Worm (Caenorhabditis elegans): ENCODE measurements around the gene Y48A5A.1.

Y48A5A.1 gene

ce11 chrIV:1972271-1972670 is 7.0 kb downstream of the Y48A5A.1 start, which contains the start of gene Y76B12C.4:
TSS of gene Y76B12C.4 (minus strand) at chrIV:1972371.
- no peak for TF ChIP-seq ets-5 (GFP tag; IDR thresholded peaks at IDR 0.05)
- no peak for TF ChIP-seq mdl-1 (tag; optimal IDR thresholded peaks at IDR 0.05)
- TF ChIP-seq nhr-85 (tag): no peak
- TF ChIP-seq ceh-63 (GFP tag; optimal IDR thresholded peaks at IDR 0.05): no peak
- no peak for TF ChIP-seq aha-1 (tag; optimal IDR thresholded peaks at IDR 0.05)
- TF ChIP-seq egl-27 (tag; optimal IDR thresholded peaks at IDR 0.05): no peak
- TF ChIP-seq C16A3.4 (tag; optimal IDR thresholded peaks at IDR 0.05): no peak
- no peak for TF ChIP-seq nhr-11 (tag; optimal IDR thresholded peaks at IDR 0.05)
- TF ChIP-seq ztf-11 (tag; optimal IDR thresholded peaks at IDR 0.05): no peak
- no peak for TF ChIP-seq ztf-4 (tag; optimal IDR thresholded peaks at IDR 0.05)
- TF ChIP-seq aly-2 (tag; optimal IDR thresholded peaks at IDR 0.05): no peak
- TF ChIP-seq C04F5.9 (tag; optimal IDR thresholded peaks at IDR 0.05): no peak
- no peak for TF ChIP-seq jun-1 (tag; optimal IDR thresholded peaks at IDR 0.05)
- TF ChIP-seq elt-3 (tag; optimal IDR thresholded peaks at IDR 0.05): no peak
- TF ChIP-seq blmp-1 (tag; optimal IDR thresholded peaks at IDR 0.05): no peak

ce11 chrIV:1973372-1973771 is 8.1 kb downstream of the Y48A5A.1 start, which contains the start of gene Y76B12C.3:
TSS of gene Y76B12C.3 (plus strand) at chrIV:1973705.
- TF ChIP-seq irx-1 (tag; optimal IDR thresholded peaks at IDR 0.05) (no peak), lir-3 (tag; optimal IDR thresholded peaks at IDR 0.05; ENCODE audit: poor library complexity) (no peak), efl-1 (optimal IDR thresholded peaks at IDR 0.05) (peak; percentile 11 to 26), efl-1 (GFP tag; optimal IDR thresholded peaks at IDR 0.05 in 1 of 2) (peak; percentile 33 to 93), dsc-1 (tag; optimal IDR thresholded peaks at IDR 0.05) (no peak), ztf-11 (tag; optimal IDR thresholded peaks at IDR 0.05) (no peak), aha-1 (tag; optimal IDR thresholded peaks at IDR 0.05) (no peak), nhr-237 (tag; optimal IDR thresholded peaks at IDR 0.05) (no peak), F16B12.6 (tag; optimal IDR thresholded peaks at IDR 0.05) (peak; percentile 82), snu-23 (GFP tag; optimal IDR thresholded peaks at IDR 0.05) (peak; percentile 2), lsy-2 (tag; optimal IDR thresholded peaks at IDR 0.05) (peak in 1 of 2 experiments; percentile 44), egl-13 (tag; optimal IDR thresholded peaks at IDR 0.05) (no peak), ceh-82 (tag; optimal IDR thresholded peaks at IDR 0.05) (peak in 1 of 3 experiments; percentile 4), jun-1 (tag; optimal IDR thresholded peaks at IDR 0.05) (no peak), ama-1 (optimal IDR thresholded peaks at IDR 0.05) (no peak), skn-1 (tag; optimal IDR thresholded peaks at IDR 0.05) (no peak), blmp-1 (tag; optimal IDR thresholded peaks at IDR 0.05) (no peak), tbx-2 (tag; optimal IDR thresholded peaks at IDR 0.05) (no peak), sox-4 (tag; optimal IDR thresholded peaks at IDR 0.05) (no peak), mep-1 (tag; optimal IDR thresholded peaks at IDR 0.05) (peak; percentile 38), lin-39 (tag; optimal IDR thresholded peaks at IDR 0.05) (no peak), nhr-11 (tag; optimal IDR thresholded peaks at IDR 0.05) (no peak), xbp-1 (tag; optimal IDR thresholded peaks at IDR 0.05) (peak; percentile 99), ceh-90 (tag; optimal IDR thresholded peaks at IDR 0.05) (no peak), nhr-85 (tag) (peak; percentile 52), dpl-1 (GFP tag; optimal IDR thresholded peaks at IDR 0.05) (peak in 2 of 3 experiments; percentile 32 to 44), lin-35 (GFP tag; optimal IDR thresholded peaks at IDR 0.05) (peak; percentile 31 to 54)

ce11 chrIV:1975594-1975993 is 10.3 kb downstream of the Y48A5A.1 start:
- TF ChIP-seq skn-1 (tag; optimal IDR thresholded peaks at IDR 0.05) (no peak), nhr-85 (tag) (peak; percentile 13)

ce11 chrIV:1979782-1980181 is 14.5 kb downstream of the Y48A5A.1 start, which contains the start of gene Y76B12C.8:
TSS of gene Y76B12C.8 (plus strand) at chrIV:1979988.
- TF ChIP-seq ceh-88 (GFP tag; IDR thresholded peaks at IDR 0.05): no peak
- TF ChIP-seq nhr-85 (tag): peak; percentile 27

Data from whole organism, L1 larva.